Fruit fly (Drosophila melanogaster) whole organism, embryonic: ENCODE results near the gene CG15186.

ENCODE experiments used
- Adf1 ChIP-seq: fragments of 200-800 bp; sonication (Bioruptor generic); IDR thresholded peaks from 2 replicates; pipeline ENCODE4 v1.3.6; 2022; ENCODE audit warnings: missing biosample characterization, missing genetic modification characterization
- Awh ChIP-seq: fragments of 200-800 bp; sonication (Bioruptor generic); IDR thresholded peaks from 2 replicates; pipeline ENCODE4, ENCODE4 v1.3.6; 2022; ENCODE audit warnings: missing biosample characterization, missing genetic modification characterization
- CG11696 ChIP-seq: fragments of 200-800 bp; sonication (Bioruptor generic); IDR thresholded peaks from 2 replicates; pipeline ENCODE4 v1.3.6; 2022; ENCODE audit warnings: missing biosample characterization, missing genetic modification characterization
- CG1233 ChIP-seq: fragments of 200-800 bp; sonication (Bioruptor generic); optimal IDR thresholded peaks from 4 replicates; lab custom pipeline; 2018; ENCODE audit warnings: missing biosample characterization, mild to moderate bottlenecking, missing genetic modification characterization
- CG12769 ChIP-seq: fragments of 200-800 bp; sonication (Bioruptor generic); optimal IDR thresholded peaks from 2 replicates; lab custom pipeline; 2019; ENCODE audit warnings: missing biosample characterization, mild to moderate bottlenecking, missing genetic modification characterization, moderate library complexity
- CG13287 ChIP-seq: fragments of 200-800 bp; sonication (Bioruptor generic); IDR thresholded peaks from 2 replicates; pipeline ENCODE4 v1.3.6; 2022; ENCODE audit warnings: missing biosample characterization, missing genetic modification characterization; ENCODE audit not compliant: partially characterized antibody
- CG14667 ChIP-seq: fragments of 200-800 bp; sonication (Bioruptor generic); IDR thresholded peaks from 2 replicates; pipeline ENCODE4 v1.3.6; 2022; ENCODE audit warnings: missing biosample characterization, missing genetic modification characterization
- CG16863 ChIP-seq: fragments of 200-800 bp; sonication (Bioruptor generic); optimal IDR thresholded peaks from 3 replicates; lab custom pipeline; 2016; ENCODE audit warnings: missing biosample characterization, missing genetic modification characterization
- CG17361 ChIP-seq: fragments of 200-800 bp; sonication (Bioruptor generic); IDR thresholded peaks from 3 replicates; pipeline ENCODE4 v1.3.6; 2022; ENCODE audit warnings: missing biosample characterization, missing genetic modification characterization
- CG18011 ChIP-seq: fragments of 200-800 bp; sonication (Bioruptor generic); optimal IDR thresholded peaks from 2 replicates; lab custom pipeline; 2017; ENCODE audit warnings: missing biosample characterization, missing genetic modification characterization, mild to moderate bottlenecking, moderate library complexity, missing genotype
- CG2116 ChIP-seq: fragments of 200-800 bp; sonication (Bioruptor generic); optimal IDR thresholded peaks from 3 replicates; lab custom pipeline; 2018; ENCODE audit warnings: missing biosample characterization, mild to moderate bottlenecking, missing genetic modification characterization
- CG2129 ChIP-seq: fragments of 200-800 bp; sonication (Bioruptor generic); IDR thresholded peaks from 2 replicates; pipeline ENCODE4 v1.3.6; 2022; ENCODE audit warnings: missing biosample characterization, missing genetic modification characterization; ENCODE audit not compliant: partially characterized antibody
- CG31365 ChIP-seq: fragments of 200-800 bp; sonication (Bioruptor generic); optimal IDR thresholded peaks from 2 replicates; lab custom pipeline; 2018; ENCODE audit warnings: missing biosample characterization, mild to moderate bottlenecking, missing genetic modification characterization
- CG32767 ChIP-seq: fragments of 200-800 bp; sonication (Bioruptor generic); IDR thresholded peaks from 2 replicates; pipeline ENCODE4 v1.3.6; 2022; ENCODE audit warnings: missing biosample characterization, missing genetic modification characterization
- CG3847 ChIP-seq: fragments of 200-800 bp; sonication (Bioruptor generic); IDR thresholded peaks from 2 replicates; pipeline ENCODE4 v1.3.6; 2022; ENCODE audit warnings: missing biosample characterization, missing genetic modification characterization
- CG4282 ChIP-seq: fragments of 200-800 bp; sonication (Bioruptor generic); optimal IDR thresholded peaks from 2 replicates; lab custom pipeline; 2016; ENCODE audit warnings: missing biosample characterization, missing genetic modification characterization
- CG6683 ChIP-seq: fragments of 200-800 bp; sonication (Bioruptor generic); optimal IDR thresholded peaks from 2 replicates; lab custom pipeline; 2017; ENCODE audit warnings: missing biosample characterization, mild to moderate bottlenecking, missing genetic modification characterization, missing genetic modification reagents
- CG6813 ChIP-seq: fragments of 200-800 bp; sonication (Bioruptor generic); optimal IDR thresholded peaks from 2 replicates; lab custom pipeline; 2017; ENCODE audit warnings: missing biosample characterization, missing genetic modification characterization, mild to moderate bottlenecking, moderate library complexity, missing genetic modification reagents
- CG7745 ChIP-seq: fragments of 200-800 bp; sonication (Bioruptor generic); optimal IDR thresholded peaks from 2 replicates; lab custom pipeline; 2018; ENCODE audit warnings: missing biosample characterization, mild to moderate bottlenecking, missing genetic modification characterization, moderate library complexity
- CG9609 ChIP-seq: fragments of 200-800 bp; sonication (Bioruptor generic); optimal IDR thresholded peaks from 3 replicates; lab custom pipeline; 2016; ENCODE audit warnings: missing biosample characterization, missing genetic modification characterization
- CG9876 ChIP-seq: fragments of 200-800 bp; sonication (Bioruptor generic); optimal IDR thresholded peaks from 2 replicates; lab custom pipeline; 2016; ENCODE audit warnings: missing biosample characterization, missing genetic modification characterization
- Chrac-16 ChIP-seq: fragments of 200-800 bp; sonication (Bioruptor generic); optimal IDR thresholded peaks from 3 replicates; lab custom pipeline; 2016; ENCODE audit warnings: missing biosample characterization, missing genetic modification characterization
- D ChIP-seq, 2 experiments: fragments of 200-800 bp in 1 of 2; fragments of >200 bp in 1 of 2; sonication (Bioruptor generic) in 1 of 2; optimal IDR thresholded peaks; 2 replicates in 1 of 2; 3 replicates in 1 of 2; lab custom pipeline; 2017; ENCODE audit warnings: mild to moderate bottlenecking in 1 of 2, missing biosample characterization in 1 of 2, missing genetic modification characterization in 1 of 2, missing genetic modification reagents in 1 of 2
- Deaf1 ChIP-seq: fragments of 200-800 bp; optimal IDR thresholded peaks from 3 replicates; lab custom pipeline; 2019; ENCODE audit warnings: missing biosample characterization, mild to moderate bottlenecking, missing genetic modification characterization, moderate library complexity
- E2f2 ChIP-seq: fragments of 200-800 bp; sonication (Bioruptor generic); IDR thresholded peaks from 2 replicates; pipeline ENCODE4 v1.3.6; 2022; ENCODE audit warnings: missing biosample characterization, missing genetic modification characterization
- Elba2 ChIP-seq: fragments of 200-800 bp; sonication (Bioruptor generic); optimal IDR thresholded peaks from 3 replicates; lab custom pipeline; 2016; ENCODE audit warnings: missing biosample characterization, missing genetic modification characterization
- Ets65A ChIP-seq: fragments of 200-800 bp; sonication (Bioruptor generic); peaks from one replicate; lab custom pipeline; 2016; ENCODE audit warnings: missing biosample characterization, missing genetic modification characterization
- Gug ChIP-seq: fragments of 200-800 bp; sonication (Bioruptor generic); IDR thresholded peaks from 4 replicates; pipeline ENCODE4 v1.3.6; 2022; ENCODE audit warnings: missing biosample characterization, missing genetic modification characterization
- HLH3B ChIP-seq: fragments of 200-800 bp; sonication (Bioruptor generic); IDR thresholded peaks from 2 replicates; pipeline ENCODE4 v1.3.6; 2022; ENCODE audit warnings: missing biosample characterization, missing genetic modification characterization
- Hey ChIP-seq: fragments of 200-800 bp; sonication (Bioruptor generic); optimal IDR thresholded peaks from 3 replicates; lab custom pipeline; 2018; ENCODE audit warnings: missing biosample characterization, mild to moderate bottlenecking, missing genetic modification characterization
- Lpt ChIP-seq: fragments of >200 bp; optimal IDR thresholded peaks from 2 replicates; lab custom pipeline; 2018; ENCODE audit warnings: missing biosample characterization, missing genetic modification characterization
- Max ChIP-seq: fragments of 200-800 bp; sonication (Bioruptor generic); optimal IDR thresholded peaks from 2 replicates; lab custom pipeline; 2016; ENCODE audit warnings: missing biosample characterization, mild to moderate bottlenecking, missing genetic modification characterization
- Nf-YC ChIP-seq: fragments of 200-800 bp; optimal IDR thresholded peaks from 3 replicates; lab custom pipeline; 2019; ENCODE audit warnings: missing biosample characterization, mild to moderate bottlenecking, missing genetic modification characterization, moderate library complexity
- Sin3A ChIP-seq: fragments of >200 bp; optimal IDR thresholded peaks from 2 replicates; lab custom pipeline; 2018
- Vsx1 ChIP-seq: fragments of 200-800 bp; sonication (Bioruptor generic); optimal IDR thresholded peaks from 2 replicates; lab custom pipeline; 2017; ENCODE audit warnings: missing biosample characterization, mild to moderate bottlenecking, missing genetic modification characterization, missing genetic modification reagents
- Xbp1 ChIP-seq: fragments of 200-800 bp; sonication (Bioruptor generic); optimal IDR thresholded peaks from 3 replicates; lab custom pipeline; 2016; ENCODE audit warnings: missing biosample characterization, mild to moderate bottlenecking, missing genetic modification characterization
- aop ChIP-seq: fragments of 200-800 bp; sonication (Bioruptor generic); IDR thresholded peaks from 2 replicates; pipeline ENCODE4 v1.3.6; 2022; ENCODE audit warnings: missing biosample characterization, missing genetic modification characterization
- cas ChIP-seq: fragments of 200-800 bp; sonication (Bioruptor generic); IDR thresholded peaks from 2 replicates; pipeline ENCODE4 v1.3.6; 2022; ENCODE audit warnings: missing biosample characterization, missing genetic modification characterization
- caup ChIP-seq: fragments of 200-800 bp; sonication (Bioruptor generic); optimal IDR thresholded peaks from 3 replicates; lab custom pipeline; 2017; ENCODE audit warnings: missing biosample characterization, mild to moderate bottlenecking, missing genetic modification characterization, moderate library complexity; ENCODE audit not compliant: severe bottlenecking
- cwo ChIP-seq: fragments of 200-800 bp; sonication (Bioruptor generic); optimal IDR thresholded peaks from 3 replicates; lab custom pipeline; 2017; ENCODE audit warnings: missing biosample characterization, missing genetic modification characterization, mild to moderate bottlenecking, moderate library complexity, missing genetic modification reagents
- jing ChIP-seq: fragments of 200-800 bp; sonication (Bioruptor generic); optimal IDR thresholded peaks from 2 replicates; lab custom pipeline; 2018; ENCODE audit warnings: missing biosample characterization, mild to moderate bottlenecking, missing genetic modification characterization
- klu ChIP-seq: fragments of 200-800 bp; sonication (Bioruptor generic); IDR thresholded peaks from 2 replicates; pipeline ENCODE4 v1.3.6; 2022; ENCODE audit warnings: missing biosample characterization, missing genetic modification characterization
- p53 ChIP-seq: fragments of 200-800 bp; sonication (Bioruptor generic); optimal IDR thresholded peaks from 2 replicates; lab custom pipeline; 2016; ENCODE audit warnings: missing biosample characterization, missing genetic modification characterization
- pnt ChIP-seq: fragments of 200-800 bp; sonication (Bioruptor generic); optimal IDR thresholded peaks from 3 replicates; lab custom pipeline; 2016; ENCODE audit warnings: missing biosample characterization, missing genetic modification characterization
- pros ChIP-seq: fragments of 200-800 bp; sonication (Bioruptor generic); optimal IDR thresholded peaks from 3 replicates; lab custom pipeline; 2019; ENCODE audit warnings: missing biosample characterization, mild to moderate bottlenecking, missing genetic modification characterization, moderate library complexity
- pum ChIP-seq: fragments of 200-800 bp; sonication (Bioruptor generic); optimal IDR thresholded peaks from 2 replicates; lab custom pipeline; 2016; ENCODE audit warnings: missing biosample characterization, missing genetic modification characterization
- sens-2 ChIP-seq: fragments of 200-800 bp; sonication (Bioruptor generic); IDR thresholded peaks from 2 replicates; pipeline ENCODE4 v1.3.6; 2022; ENCODE audit warnings: missing biosample characterization, missing genetic modification characterization
- sima ChIP-seq: fragments of 200-800 bp; sonication (Bioruptor generic); optimal IDR thresholded peaks from 2 replicates; lab custom pipeline; 2016; ENCODE audit warnings: missing biosample characterization, missing genetic modification characterization
- sisA ChIP-seq: fragments of 200-800 bp; sonication (Bioruptor generic); IDR thresholded peaks from 2 replicates; pipeline ENCODE4 v1.3.6; 2022; ENCODE audit warnings: missing biosample characterization, missing genetic modification characterization
- trem ChIP-seq: fragments of 200-800 bp; optimal IDR thresholded peaks from 3 replicates; lab custom pipeline; 2019; ENCODE audit warnings: missing biosample characterization, mild to moderate bottlenecking, missing genetic modification characterization, moderate library complexity
- twi ChIP-seq: fragments of 200-800 bp; optimal IDR thresholded peaks from 2 replicates; lab custom pipeline; 2019; ENCODE audit warnings: missing biosample characterization, mild to moderate bottlenecking, missing genetic modification characterization, moderate library complexity
- tx ChIP-seq: fragments of 200-800 bp; sonication (Bioruptor generic); optimal IDR thresholded peaks from 2 replicates; lab custom pipeline; 2016; ENCODE audit warnings: missing biosample characterization, missing genetic modification characterization

CG15186 gene

DNA sequence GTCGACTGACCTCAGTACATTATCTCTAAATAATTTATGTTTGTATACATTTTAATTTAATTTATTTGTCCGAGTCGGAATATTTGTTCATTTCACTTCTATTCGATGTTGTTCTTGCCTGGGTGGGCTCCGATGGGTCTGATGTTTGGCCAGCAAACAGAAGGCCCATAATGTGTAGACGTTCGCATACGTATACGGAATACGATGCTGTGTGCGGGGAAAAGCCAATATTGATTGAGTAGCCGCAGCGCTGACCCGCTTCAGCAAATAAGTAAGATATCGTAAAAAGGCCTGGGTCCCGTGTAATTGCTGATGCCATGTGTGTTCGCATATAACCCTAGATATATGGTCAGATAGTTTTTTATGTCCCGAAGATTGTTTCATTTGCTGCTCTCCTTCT is 26.3 kb downstream of the CG15186 start (continued):
- TF ChIP-seq Max (no peak), caup (peak; percentile 45), tx (GFP tag; lab: Kevin White, UChicago) (no peak), CG14667 (GFP tag; lab: Robert Waterston, UW) (no peak), trem (peak; percentile 22), HLH3B (GFP tag; lab: Robert Waterston, UW) (no peak), Adf1 (no peak), CG18011 (GFP tag; lab: Kevin White, UChicago) (no peak), CG31365 (no peak), cas (no peak), Sin3A (lab: Kevin White, UChicago) (no peak), aop (GFP tag; lab: Robert Waterston, UW) (no peak), CG9609 (GFP tag; lab: Kevin White, UChicago) (peak; percentile 38), Awh (peak; percentile 63; the same call in 1 of the 2 replicates), CG1233 (GFP tag; lab: Kevin White, UChicago) (peak; percentile 25), Vsx1 (GFP tag; lab: Kevin White, UChicago) (peak; percentile 69), jing (GFP tag; lab: Kevin White, UChicago) (peak; percentile 20), Chrac-16 (GFP tag; lab: Kevin White, UChicago) (no peak), sima (GFP tag; lab: Kevin White, UChicago) (no peak), Xbp1 (no peak), Elba2 (GFP tag; lab: Kevin White, UChicago) (no peak), CG9876 (no peak), p53 (GFP tag; lab: Kevin White, UChicago) (no peak), CG6683 (GFP tag; lab: Kevin White, UChicago) (no peak), Ets65A (GFP tag; lab: Kevin White, UChicago) (peak; percentile 58), klu (GFP tag; lab: Robert Waterston, UW) (no peak), CG6813 (GFP tag; lab: Kevin White, UChicago) (peak; percentile 82), Lpt (GFP tag; lab: Kevin White, UChicago) (no peak), pnt (GFP tag; lab: Kevin White, UChicago) (no peak), CG16863 (GFP tag; lab: Kevin White, UChicago) (peak; percentile 41), CG2129 (no peak), Nf-YC (no peak), CG7745 (tag; lab: Kevin White, UChicago) (no peak), pum (peak; percentile 2), CG13287 (GFP tag; lab: Robert Waterston, UW) (no peak), Gug (GFP tag; lab: Robert Waterston, UW) (no peak), CG17361 (no peak), Deaf1 (no peak), E2f2 (GFP tag; lab: Robert Waterston, UW) (no peak), CG4282 (GFP tag; lab: Kevin White, UChicago) (no peak), sens-2 (GFP tag; lab: Robert Waterston, UW) (peak; percentile 30; the same call in 1 of the 2 replicates), sisA (GFP tag; lab: Robert Waterston, UW) (no peak), pros (GFP tag; lab: Kevin White, UChicago) (no peak), Hey (no peak), CG11696 (GFP tag; lab: Robert Waterston, UW) (no peak), CG3847 (no peak), twi (tag; lab: Kevin White, UChicago) (no peak), CG32767 (GFP tag; lab: Robert Waterston, UW) (no peak), CG2116 (GFP tag; lab: Kevin White, UChicago) (peak; percentile 7), D (optimal IDR thresholded peaks at IDR 0.05; lab: Kevin White, UChicago) (no peak), D (GFP tag; optimal IDR thresholded peaks at IDR 0.05; lab: Kevin White, UChicago) (peak; percentile 69), cwo (GFP tag; lab: Kevin White, UChicago) (no peak), CG12769 (tag; lab: Kevin White, UChicago) (peak; percentile 4)
